Fruit fly (Drosophila melanogaster) whole organism, pupa: ENCODE measurements around the gene FoxP.
A peak's percentile ranks its signal among the peaks of the same experiment; 100 is the strongest.

Experiments
- CG10348 ChIP-seq: fragments of 200-800 bp; sonication (Bioruptor generic); IDR thresholded peaks from 2 replicates; pipeline ENCODE4 v1.3.6; 2022; ENCODE audit warnings: missing biosample characterization, missing genetic modification characterization
- CG12605 ChIP-seq: fragments of 200-800 bp; sonication (Bioruptor generic); IDR thresholded peaks from 2 replicates; pipeline ENCODE4 v1.3.6; 2022; ENCODE audit warnings: missing biosample characterization, missing genetic modification characterization
- CG13204 ChIP-seq: fragments of 200-800 bp; sonication (Bioruptor generic); optimal IDR thresholded peaks from 2 replicates; lab custom pipeline; 2018; ENCODE audit warnings: missing biosample characterization, mild to moderate bottlenecking, missing genetic modification characterization, moderate library complexity
- CG14655 ChIP-seq: fragments of 200-800 bp; sonication (Bioruptor generic); optimal IDR thresholded peaks from 3 replicates; lab custom pipeline; 2017; ENCODE audit warnings: mild to moderate bottlenecking, missing biosample characterization, missing genetic modification reagents, missing genetic modification characterization
- CG15710 ChIP-seq: fragments of 200-800 bp; sonication (Bioruptor generic); optimal IDR thresholded peaks from 2 replicates; lab custom pipeline; 2018; ENCODE audit warnings: missing biosample characterization, mild to moderate bottlenecking, missing genetic modification characterization, moderate library complexity
- CG17806 ChIP-seq: fragments of 200-800 bp; sonication (Bioruptor generic); optimal IDR thresholded peaks from 2 replicates; lab custom pipeline; 2018; ENCODE audit warnings: missing biosample characterization, mild to moderate bottlenecking, missing genetic modification characterization, moderate library complexity
- CG32121 ChIP-seq: fragments of 200-800 bp; sonication (Bioruptor generic); IDR thresholded peaks from 2 replicates; pipeline ENCODE4 v1.3.6; 2022; ENCODE audit warnings: missing biosample characterization, missing genetic modification characterization
- CG34367 ChIP-seq: fragments of 200-800 bp; sonication (Bioruptor generic); optimal IDR thresholded peaks from 2 replicates; lab custom pipeline; 2018; ENCODE audit warnings: missing biosample characterization, mild to moderate bottlenecking, missing genetic modification characterization
- CG4496 ChIP-seq: fragments of 200-800 bp; sonication (Bioruptor generic); IDR thresholded peaks from 3 replicates; pipeline ENCODE4 v1.3.6; 2022; ENCODE audit warnings: missing biosample characterization, missing genetic modification characterization
- CG8159 ChIP-seq: fragments of 200-800 bp; sonication (Bioruptor generic); optimal IDR thresholded peaks from 3 replicates; lab custom pipeline; 2018; ENCODE audit warnings: missing biosample characterization, mild to moderate bottlenecking, missing genetic modification characterization, moderate library complexity
- CG8301 ChIP-seq: fragments of 200-800 bp; sonication (Bioruptor generic); optimal IDR thresholded peaks from 2 replicates; lab custom pipeline; 2018; ENCODE audit warnings: missing biosample characterization, mild to moderate bottlenecking, missing genetic modification characterization
- CG9948 ChIP-seq: fragments of 200-800 bp; sonication (Bioruptor generic); optimal IDR thresholded peaks from 2 replicates; lab custom pipeline; 2018; ENCODE audit warnings: missing biosample characterization, mild to moderate bottlenecking, missing genetic modification characterization, moderate library complexity
- D1 ChIP-seq: fragments of 200-800 bp; sonication (Bioruptor generic); optimal IDR thresholded peaks from 2 replicates; lab custom pipeline; 2018; ENCODE audit warnings: missing biosample characterization, mild to moderate bottlenecking, missing genetic modification characterization, moderate library complexity
- EcR ChIP-seq: fragments of 200-800 bp; sonication (Bioruptor generic); optimal IDR thresholded peaks from 3 replicates; lab custom pipeline; 2019; ENCODE audit warnings: missing biosample characterization, missing genetic modification characterization, mild to moderate bottlenecking, moderate library complexity, missing genetic modification reagents
- Ets98B ChIP-seq: fragments of 200-800 bp; sonication (Bioruptor generic); IDR thresholded peaks from 2 replicates; pipeline ENCODE4 v1.3.6; 2022; ENCODE audit warnings: missing biosample characterization, missing genetic modification characterization
- Pif1B ChIP-seq: fragments of 200-800 bp; sonication (Bioruptor generic); optimal IDR thresholded peaks from 3 replicates; lab custom pipeline; 2016; ENCODE audit warnings: missing biosample characterization, missing genetic modification characterization
- Snoo ChIP-seq: fragments of 200-800 bp; sonication (Bioruptor generic); optimal IDR thresholded peaks from 3 replicates; lab custom pipeline; 2017; ENCODE audit warnings: missing biosample characterization, mild to moderate bottlenecking, missing genetic modification characterization, inconsistent platforms
- fd96Ca ChIP-seq: fragments of 200-800 bp; sonication (Bioruptor generic); IDR thresholded peaks from 3 replicates; pipeline ENCODE4 v1.3.6; 2022; ENCODE audit warnings: missing biosample characterization, missing genetic modification characterization
- gl ChIP-seq: fragments of 200-800 bp; sonication (Bioruptor generic); optimal IDR thresholded peaks from 2 replicates; lab custom pipeline; 2018; ENCODE audit warnings: missing biosample characterization, mild to moderate bottlenecking, missing genetic modification characterization

FoxP gene

dm6 chr3R:9762955-9763931, 32.6 kb upstream of the FoxP start, which contains the start of the genes Snap24 and CG8478:
Snap24 (minus strand) TSS chr3R:9763150.
CG8478 (plus strand) TSS chr3R:9763650.
- TF ChIP-seq Snoo = peak; percentile 12
- peak; percentile 28 for TF ChIP-seq CG9948 (tag; lab: Kevin White, UChicago)
- TF ChIP-seq CG12605 (GFP tag; lab: Robert Waterston, UW) = no peak

dm6 chr3R:9759360-9760191, 28.9 kb upstream of the FoxP start, which contains the start of gene Mpi:
Mpi (plus strand) TSS chr3R:9759622.
- TF ChIP-seq Snoo (peak; percentile 33), EcR (GFP tag; lab: Kevin White, UChicago) (peak; percentile 64), CG10348 (GFP tag; lab: Robert Waterston, UW) (no peak), CG4496 (peak; percentile 35; the same call in 1 of the 3 replicates), CG17806 (tag; lab: Kevin White, UChicago) (peak; percentile 18)

- TF ChIP-seq EcR (GFP tag; lab: Kevin White, UChicago) (peak; percentile 54), CG34367 (tag; lab: Kevin White, UChicago) (no peak)
- TF ChIP-seq, all 21 proteins: peak for 1
These were observed 25.5 kb upstream of the FoxP start, which contains the start of the genes Alg12 and Rpt3R for dm6 chr3R:9756187-9756586. Alg12 (plus strand) TSS chr3R:9756491. Rpt3R (minus strand) TSS chr3R:9756510.

dm6 chr3R:9754487-9754886, 23.8 kb upstream of the FoxP start, which contains the start of gene Tti1:
Tti1 (minus strand) TSS chr3R:9754686.
- TF ChIP-seq CG4496 = no peak
- no peak for TF ChIP-seq CG17806 (tag; lab: Kevin White, UChicago)
- no peak for TF ChIP-seq gl
- no peak for TF ChIP-seq EcR (GFP tag; lab: Kevin White, UChicago)
- no peak for TF ChIP-seq CG34367 (tag; lab: Kevin White, UChicago)
- TF ChIP-seq CG10348 (GFP tag; lab: Robert Waterston, UW) = no peak
- TF ChIP-seq fd96Ca = no peak
- no peak for TF ChIP-seq CG14655 (GFP tag; lab: Kevin White, UChicago)

dm6 chr3R:9747900-9748663, 17.4 kb upstream of the FoxP start:
- no peak for TF ChIP-seq CG15710 (tag; lab: Kevin White, UChicago)

dm6 chr3R:9747875-9747899, 17.0 kb upstream of the FoxP start, which contains the start of gene PpD3:
PpD3 (plus strand) TSS chr3R:9747875.
- TF ChIP-seq CG8301 (tag; lab: Kevin White, UChicago) (no peak), CG13204 (GFP tag; lab: Kevin White, UChicago) (no peak), CG32121 (GFP tag; lab: Robert Waterston, UW) (no peak), gl (no peak), CG14655 (GFP tag; lab: Kevin White, UChicago) (no peak), CG12605 (GFP tag; lab: Robert Waterston, UW) (no peak), EcR (GFP tag; lab: Kevin White, UChicago) (no peak), CG15710 (tag; lab: Kevin White, UChicago) (no peak), Snoo (no peak), CG10348 (GFP tag; lab: Robert Waterston, UW) (no peak), fd96Ca (no peak), CG4496 (no peak), CG34367 (tag; lab: Kevin White, UChicago) (no peak)
- TF ChIP-seq, all 21 proteins: peak for 0

dm6 chr3R:9747272-9747874, 16.7 kb upstream of the FoxP start, which contains the start of gene CG12948:
CG12948 (minus strand) TSS chr3R:9747744.
- TF ChIP-seq CG32121 (GFP tag; lab: Robert Waterston, UW) = peak; percentile 24; the same call in 1 of the 2 replicates
- no peak for TF ChIP-seq CG34367 (tag; lab: Kevin White, UChicago)
- TF ChIP-seq CG9948 (tag; lab: Kevin White, UChicago) = peak; percentile 24
- no peak for TF ChIP-seq CG14655 (GFP tag; lab: Kevin White, UChicago)
- TF ChIP-seq CG4496 = peak; percentile 47; the same call in 1 of the 3 replicates
- peak; percentile 53 for TF ChIP-seq CG15710 (tag; lab: Kevin White, UChicago)
- TF ChIP-seq CG13204 (GFP tag; lab: Kevin White, UChicago) = no peak
- TF ChIP-seq CG17806 (tag; lab: Kevin White, UChicago) = peak; percentile 23
- peak; percentile 51 for TF ChIP-seq EcR (GFP tag; lab: Kevin White, UChicago)
- TF ChIP-seq Ets98B = peak; percentile 35; the same call in 1 of the 2 replicates
- TF ChIP-seq CG8159 (tag; lab: Kevin White, UChicago) = no peak
- TF ChIP-seq gl = peak; percentile 29
- no peak for TF ChIP-seq Pif1B (GFP tag; lab: Kevin White, UChicago)
- TF ChIP-seq fd96Ca = peak; percentile 7; the same call in 1 of the 3 replicates
- no peak for TF ChIP-seq D1 (tag; lab: Kevin White, UChicago)
- TF ChIP-seq Snoo = peak; percentile 55
